Worm (Caenorhabditis elegans) whole organism, L2 larva: Measurements from ENCODE around the gene tag-294.

Source experiments
- C34F6.9 ChIP-seq: fragments of 150-350 bp; optimal IDR thresholded peaks from 2 replicates; lab custom pipeline; 2014; ENCODE audit warnings: missing biosample characterization, missing genetic modification characterization
- F13H6.1 ChIP-seq: sonication (generic microtip); optimal IDR thresholded peaks from 2 replicates; lab custom pipeline; 2016; ENCODE audit warnings: missing genetic modification characterization, missing compliant biosample characterization
- Y55F3AM.14 ChIP-seq: fragments of 200-800 bp; sonication (Bioruptor generic); optimal IDR thresholded peaks from 2 replicates; lab custom pipeline; 2018; ENCODE audit warnings: mild to moderate bottlenecking, missing genetic modification characterization, missing compliant biosample characterization
- ZK546.5 ChIP-seq: sonication (generic microtip); optimal IDR thresholded peaks from 2 replicates; lab custom pipeline; 2017; ENCODE audit warnings: missing biosample characterization, missing genetic modification characterization
- alr-1 ChIP-seq: fragments of 150-350 bp; optimal IDR thresholded peaks from 2 replicates; lab custom pipeline; 2014; ENCODE audit warnings: missing biosample characterization, missing genetic modification characterization
- blmp-1 ChIP-seq: sonication (generic microtip); optimal IDR thresholded peaks from 2 replicates; lab custom pipeline; 2017; ENCODE audit warnings: missing genetic modification characterization, mild to moderate bottlenecking, missing compliant biosample characterization, antibody characterized with exemption, moderate library complexity; ENCODE audit not compliant: insufficient read depth
- ceh-16 ChIP-seq: fragments of 150-350 bp; optimal IDR thresholded peaks from 2 replicates; lab custom pipeline; 2014; ENCODE audit warnings: missing biosample characterization, missing genetic modification characterization
- ceh-82 ChIP-seq: fragments of 150-350 bp; optimal IDR thresholded peaks from 2 replicates; lab custom pipeline; 2014; ENCODE audit warnings: missing biosample characterization, missing genetic modification characterization
- crh-2 ChIP-seq: sonication (generic microtip); optimal IDR thresholded peaks from 2 replicates; lab custom pipeline; 2017; ENCODE audit warnings: missing biosample characterization, missing genetic modification characterization
- dmd-4 ChIP-seq: sonication (generic microtip); optimal IDR thresholded peaks from 2 replicates; lab custom pipeline; 2017; ENCODE audit warnings: missing biosample characterization, missing genetic modification characterization
- elt-1 ChIP-seq: fragments of 150-350 bp; optimal IDR thresholded peaks from 2 replicates; lab custom pipeline; 2014; ENCODE audit warnings: missing biosample characterization, missing genetic modification characterization
- elt-3 ChIP-seq: sonication (generic microtip); optimal IDR thresholded peaks from 2 replicates; lab custom pipeline; 2017; ENCODE audit warnings: missing biosample characterization, missing genetic modification characterization
- gmeb-1 ChIP-seq: fragments of 150-350 bp; optimal IDR thresholded peaks from 2 replicates; lab custom pipeline; 2014; ENCODE audit warnings: missing biosample characterization, missing genetic modification characterization
- lin-39 ChIP-seq: fragments of 150-350 bp; optimal IDR thresholded peaks from 2 replicates; lab custom pipeline; 2014; ENCODE audit warnings: missing biosample characterization, missing genetic modification reagents, missing genetic modification characterization
- mab-5 ChIP-seq: fragments of 150-350 bp; optimal IDR thresholded peaks from 2 replicates; lab custom pipeline; 2014; ENCODE audit warnings: missing biosample characterization, missing genetic modification characterization
- nhr-10 ChIP-seq: sonication (generic microtip); optimal IDR thresholded peaks from 2 replicates; lab custom pipeline; 2017; ENCODE audit warnings: missing biosample characterization, missing genetic modification characterization
- nhr-11 ChIP-seq: fragments of 150-350 bp; optimal IDR thresholded peaks from 2 replicates; lab custom pipeline; 2014; ENCODE audit warnings: missing biosample characterization, missing genetic modification characterization
- nhr-12 ChIP-seq: fragments of 150-350 bp; optimal IDR thresholded peaks from 2 replicates; lab custom pipeline; 2014; ENCODE audit warnings: missing biosample characterization, missing genetic modification characterization
- nhr-129 ChIP-seq: fragments of 150-350 bp; optimal IDR thresholded peaks from 2 replicates; lab custom pipeline; 2014; ENCODE audit warnings: missing biosample characterization, missing genetic modification characterization
- nhr-21 ChIP-seq: fragments of 150-350 bp; optimal IDR thresholded peaks from 2 replicates; lab custom pipeline; 2014; ENCODE audit warnings: missing biosample characterization, missing genetic modification characterization
- nhr-23 ChIP-seq: fragments of 150-350 bp; optimal IDR thresholded peaks from 2 replicates; lab custom pipeline; 2014; ENCODE audit warnings: missing biosample characterization, missing genetic modification reagents, missing genetic modification characterization
- nhr-237 ChIP-seq: fragments of 150-350 bp; optimal IDR thresholded peaks from 2 replicates; lab custom pipeline; 2014; ENCODE audit warnings: missing biosample characterization, missing genetic modification characterization
- nhr-25 ChIP-seq: fragments of 150-350 bp; sonication (generic microtip); optimal IDR thresholded peaks from 3 replicates; lab custom pipeline; 2014; ENCODE audit warnings: missing biosample characterization, missing genetic modification characterization
- nhr-77 ChIP-seq: fragments of 150-350 bp; optimal IDR thresholded peaks from 2 replicates; lab custom pipeline; 2014; ENCODE audit warnings: missing biosample characterization, missing genetic modification characterization
- peb-1 ChIP-seq: fragments of 150-350 bp; optimal IDR thresholded peaks from 2 replicates; lab custom pipeline; 2014; ENCODE audit warnings: missing biosample characterization, missing genetic modification characterization
- sem-4 ChIP-seq: fragments of 150-350 bp; optimal IDR thresholded peaks from 2 replicates; lab custom pipeline; 2014; ENCODE audit warnings: missing biosample characterization, missing genetic modification reagents, missing genetic modification characterization
- skn-1 ChIP-seq: sonication (generic microtip); optimal IDR thresholded peaks from 2 replicates; lab custom pipeline; 2017; ENCODE audit warnings: missing biosample characterization, missing genetic modification characterization
- sma-3 ChIP-seq: sonication (generic microtip); optimal IDR thresholded peaks from 2 replicates; lab custom pipeline; 2016; ENCODE audit warnings: missing genetic modification reagents, missing genetic modification characterization, missing compliant biosample characterization
- sma-9 ChIP-seq, 2 experiments: fragments of 150-350 bp in 1 of 2; sonication (generic microtip) in 1 of 2; optimal IDR thresholded peaks; 2 replicates each; lab custom pipeline; 2014 to 2016; ENCODE audit warnings: missing genetic modification characterization in 2 of 2, mild to moderate bottlenecking in 1 of 2, missing biosample characterization in 1 of 2, missing compliant biosample characterization in 1 of 2, missing genetic modification reagents in 1 of 2, moderate library complexity in 1 of 2
- snpc-4 ChIP-seq: fragments of 150-350 bp; optimal IDR thresholded peaks from 2 replicates; lab custom pipeline; 2014; ENCODE audit warnings: missing biosample characterization, missing genetic modification characterization
- unc-39 ChIP-seq: fragments of 150-350 bp; optimal IDR thresholded peaks from 2 replicates; lab custom pipeline; 2014; ENCODE audit warnings: missing biosample characterization, missing genetic modification characterization
- unc-55 ChIP-seq: fragments of 150-350 bp; sonication (generic microtip); optimal IDR thresholded peaks from 3 replicates; lab custom pipeline; 2014; ENCODE audit warnings: missing biosample characterization, missing genetic modification reagents, missing genetic modification characterization
- unc-62 ChIP-seq: fragments of 150-350 bp; optimal IDR thresholded peaks from 2 replicates; lab custom pipeline; 2014; ENCODE audit warnings: missing biosample characterization, missing genetic modification reagents, missing genetic modification characterization
- zag-1 ChIP-seq: fragments of 150-350 bp; optimal IDR thresholded peaks from 2 replicates; lab custom pipeline; 2014; ENCODE audit warnings: missing biosample characterization, missing genetic modification characterization
- ztf-11 ChIP-seq: sonication (generic microtip); optimal IDR thresholded peaks from 2 replicates; lab custom pipeline; 2017; ENCODE audit warnings: missing biosample characterization, missing genetic modification characterization

Gene tag-294

ce11 chrX:5775804-5776252, 12.6 kb upstream of the tag-294 start (continued):
- TF ChIP-seq ceh-16 (tag; lab: Kevin White, UChicago) (no peak), skn-1 (tag; lab: Kevin White, UChicago) (no peak), unc-39 (tag; lab: Kevin White, UChicago) (no peak), nhr-12 (tag; lab: Kevin White, UChicago) (no peak), sma-3 (peak; percentile 35), unc-55 (GFP tag; lab: Kevin White, UChicago) (peak; percentile 71), elt-3 (no peak), mab-5 (tag; lab: Kevin White, UChicago) (peak; percentile 28), Y55F3AM.14 (GFP tag; lab: Kevin White, UChicago) (no peak), nhr-21 (peak; percentile 40), unc-62 (no peak), peb-1 (no peak), sem-4 (tag; lab: Kevin White, UChicago) (peak; percentile 37), dmd-4 (no peak)
- TF ChIP-seq, all 48 proteins: peak for 20

ce11 chrX:5773471-5773870, 10.3 kb upstream of the tag-294 start, which contains the start of gene sym-3:
sym-3 (plus strand) TSS chrX:5773771.
- TF ChIP-seq nhr-11 (tag; lab: Kevin White, UChicago) (no peak), nhr-77 (tag; lab: Kevin White, UChicago) (no peak), skn-1 (tag; lab: Kevin White, UChicago) (no peak), elt-3 (no peak), nhr-21 (no peak), ceh-16 (tag; lab: Kevin White, UChicago) (no peak), ceh-82 (tag; lab: Kevin White, UChicago) (no peak), crh-2 (tag; lab: Kevin White, UChicago) (no peak), snpc-4 (no peak)

- TF ChIP-seq F13H6.1 (tag; lab: Kevin White, UChicago) (peak; percentile 67), elt-1 (tag; lab: Kevin White, UChicago) (no peak)
Observed at ce11 chrX:5772538-5773154, 9.5 kb upstream of the tag-294 start.

ce11 chrX:5770648-5771047, 7.5 kb upstream of the tag-294 start, which contains the start of gene C54H2.4:
C54H2.4 (minus strand) TSS chrX:5770748.
- TF ChIP-seq nhr-129 (no peak), sma-9 (GFP tag; optimal IDR thresholded peaks at IDR 0.05; lab: Kevin White, UChicago) (no peak), sma-9 (tag; optimal IDR thresholded peaks at IDR 0.05; lab: Kevin White, UChicago) (no peak), gmeb-1 (no peak), blmp-1 (no peak), zag-1 (tag; lab: Kevin White, UChicago) (no peak), nhr-10 (tag; lab: Kevin White, UChicago) (no peak), crh-2 (tag; lab: Kevin White, UChicago) (no peak), nhr-23 (tag; lab: Kevin White, UChicago) (no peak), nhr-237 (no peak)

- TF ChIP-seq ZK546.5 (tag; lab: Kevin White, UChicago) = no peak
- TF ChIP-seq elt-3 = no peak
- TF ChIP-seq sma-9 (GFP tag; optimal IDR thresholded peaks at IDR 0.05; lab: Kevin White, UChicago) = no peak
- TF ChIP-seq sma-9 (tag; optimal IDR thresholded peaks at IDR 0.05; lab: Kevin White, UChicago) = no peak
- peak; percentile 7 for TF ChIP-seq nhr-25 (tag; lab: Kevin White, UChicago)
- TF ChIP-seq ztf-11 (tag; lab: Kevin White, UChicago) = no peak
- TF ChIP-seq ceh-16 (tag; lab: Kevin White, UChicago) = no peak
- TF ChIP-seq C34F6.9 (tag; lab: Kevin White, UChicago) = peak; percentile 24
- no peak for TF ChIP-seq nhr-21
- peak; percentile 53 for TF ChIP-seq unc-55 (GFP tag; lab: Kevin White, UChicago)
- TF ChIP-seq lin-39 (tag; lab: Kevin White, UChicago) = no peak
- TF ChIP-seq dmd-4 = no peak
- TF ChIP-seq alr-1 (tag; lab: Kevin White, UChicago) = no peak
Observed at ce11 chrX:5764739-5765138, 1.5 kb upstream of the tag-294 start.
